Worm (Caenorhabditis elegans) whole organism, L4/young adult: Measurements from ENCODE around the gene nhr-56.

ENCODE experiments used
- W03F9.2 ChIP-seq: fragments of 150-350 bp; optimal IDR thresholded peaks from 2 replicates; lab custom pipeline; 2014; ENCODE audit warnings: missing biosample characterization, missing genetic modification characterization
- dao-5 ChIP-seq: sonication (generic microtip); optimal IDR thresholded peaks from 2 replicates; lab custom pipeline; 2016; ENCODE audit warnings: missing genotype, missing genetic modification characterization, moderate library complexity, missing compliant biosample characterization
- him-1 ChIP-seq: sonication (generic microtip); optimal IDR thresholded peaks from 2 replicates; lab custom pipeline; 2016; ENCODE audit warnings: missing genotype, missing genetic modification reagents, missing genetic modification characterization, missing compliant biosample characterization

The nhr-56 gene

ce11 chrV:2218803-2219202, at the start of gene nhr-56:
Gene nhr-56 (plus strand): TSS chrV:2219004.
- TF ChIP-seq him-1 (tag; lab: Kevin White, UChicago) (no peak), W03F9.2 (tag; lab: Kevin White, UChicago) (no peak), dao-5 (tag; lab: Kevin White, UChicago) (no peak)

ce11 chrV:2174465-2174864, 44.3 kb upstream of the nhr-56 start:
- TF ChIP-seq dao-5 (tag; lab: Kevin White, UChicago) (no peak), him-1 (tag; lab: Kevin White, UChicago) (no peak), W03F9.2 (tag; lab: Kevin White, UChicago) (no peak)

ce11 chrV:2175242-2175641, 43.6 kb upstream of the nhr-56 start, which contains the start of gene C45H4.18:
Gene C45H4.18 (plus strand): TSS chrV:2175542.
- TF ChIP-seq dao-5 (tag; lab: Kevin White, UChicago): no peak
- no peak for TF ChIP-seq W03F9.2 (tag; lab: Kevin White, UChicago)
- no peak for TF ChIP-seq him-1 (tag; lab: Kevin White, UChicago)

- no peak for TF ChIP-seq him-1 (tag; lab: Kevin White, UChicago)
- no peak for TF ChIP-seq W03F9.2 (tag; lab: Kevin White, UChicago)
- TF ChIP-seq dao-5 (tag; lab: Kevin White, UChicago): no peak
Observed at ce11 chrV:2177307-2177764, 41.5 kb upstream of the nhr-56 start, which contains the start of gene srbc-17. Gene srbc-17 (plus strand): TSS chrV:2177714.

ce11 chrV:2179214-2179613, 39.6 kb upstream of the nhr-56 start, which contains the start of gene cyp-33C1:
Gene cyp-33C1 (plus strand): TSS chrV:2179514.
- TF ChIP-seq W03F9.2 (tag; lab: Kevin White, UChicago) (no peak), dao-5 (tag; lab: Kevin White, UChicago) (no peak), him-1 (tag; lab: Kevin White, UChicago) (no peak)

ce11 chrV:2181738-2182137, 37.1 kb upstream of the nhr-56 start, which contains the start of gene srbc-16:
Gene srbc-16 (plus strand): TSS chrV:2182038.
- TF ChIP-seq W03F9.2 (tag; lab: Kevin White, UChicago) (no peak), dao-5 (tag; lab: Kevin White, UChicago) (no peak), him-1 (tag; lab: Kevin White, UChicago) (no peak)

- no peak for TF ChIP-seq dao-5 (tag; lab: Kevin White, UChicago)
- TF ChIP-seq W03F9.2 (tag; lab: Kevin White, UChicago): no peak
- no peak for TF ChIP-seq him-1 (tag; lab: Kevin White, UChicago)
Observed at ce11 chrV:2183162-2183561, 35.6 kb upstream of the nhr-56 start, which contains the start of gene cyp-33C2. Gene cyp-33C2 (plus strand): TSS chrV:2183488.

- TF ChIP-seq him-1 (tag; lab: Kevin White, UChicago) (no peak), dao-5 (tag; lab: Kevin White, UChicago) (no peak), W03F9.2 (tag; lab: Kevin White, UChicago) (no peak)
Observed at ce11 chrV:2185486-2185885, 33.3 kb upstream of the nhr-56 start.

ce11 chrV:2187864-2188345, 30.9 kb upstream of the nhr-56 start, which contains the start of gene Y5H2B.3:
Gene Y5H2B.3 (plus strand): TSS chrV:2188295.
- TF ChIP-seq W03F9.2 (tag; lab: Kevin White, UChicago): no peak
- TF ChIP-seq him-1 (tag; lab: Kevin White, UChicago): no peak
- TF ChIP-seq dao-5 (tag; lab: Kevin White, UChicago): no peak

- TF ChIP-seq dao-5 (tag; lab: Kevin White, UChicago): no peak
- TF ChIP-seq W03F9.2 (tag; lab: Kevin White, UChicago): no peak
- no peak for TF ChIP-seq him-1 (tag; lab: Kevin White, UChicago)
Observed at ce11 chrV:2190383-2190782, 28.4 kb upstream of the nhr-56 start.

- no peak for TF ChIP-seq him-1 (tag; lab: Kevin White, UChicago)
- no peak for TF ChIP-seq dao-5 (tag; lab: Kevin White, UChicago)
- no peak for TF ChIP-seq W03F9.2 (tag; lab: Kevin White, UChicago)
Observed at ce11 chrV:2191122-2191521, 27.7 kb upstream of the nhr-56 start, which contains the start of gene srbc-42. Gene srbc-42 (minus strand): TSS chrV:2191222.

- no peak for TF ChIP-seq W03F9.2 (tag; lab: Kevin White, UChicago)
- TF ChIP-seq dao-5 (tag; lab: Kevin White, UChicago): no peak
- no peak for TF ChIP-seq him-1 (tag; lab: Kevin White, UChicago)
Observed at ce11 chrV:2192117-2192516, 26.7 kb upstream of the nhr-56 start, which contains the start of gene nhr-13. Gene nhr-13 (plus strand): TSS chrV:2192485.

ce11 chrV:2199594-2199993, 19.2 kb upstream of the nhr-56 start:
- TF ChIP-seq W03F9.2 (tag; lab: Kevin White, UChicago) (no peak), dao-5 (tag; lab: Kevin White, UChicago) (no peak), him-1 (tag; lab: Kevin White, UChicago) (no peak)

ce11 chrV:2200402-2200801, 18.4 kb upstream of the nhr-56 start:
- no peak for TF ChIP-seq dao-5 (tag; lab: Kevin White, UChicago)
- no peak for TF ChIP-seq him-1 (tag; lab: Kevin White, UChicago)
- no peak for TF ChIP-seq W03F9.2 (tag; lab: Kevin White, UChicago)
